Fruit fly (Drosophila melanogaster) whole organism, embryonic: ENCODE data around the gene mRpL33.
A peak's percentile ranks its signal among the peaks of the same experiment; 100 is the strongest.

Source experiments
- Adf1 ChIP-seq: fragments of 200-800 bp; sonication (Bioruptor generic); IDR thresholded peaks from 2 replicates; pipeline ENCODE4 v1.3.6; 2022; ENCODE audit warnings: missing biosample characterization, missing genetic modification characterization
- Aef1 ChIP-seq: fragments of 200-800 bp; sonication (Bioruptor generic); IDR thresholded peaks from 3 replicates; pipeline ENCODE4 v1.3.6; 2022; ENCODE audit warnings: missing biosample characterization, missing genetic modification characterization
- Atf-2 ChIP-seq: fragments of 200-800 bp; sonication (Bioruptor generic); optimal IDR thresholded peaks from 2 replicates; lab custom pipeline; 2016; ENCODE audit warnings: missing biosample characterization, missing genetic modification characterization
- CG10267 ChIP-seq: fragments of 200-800 bp; sonication (Bioruptor generic); optimal IDR thresholded peaks from 2 replicates; lab custom pipeline; 2018; ENCODE audit warnings: missing biosample characterization, mild to moderate bottlenecking, missing genetic modification characterization, moderate library complexity
- CG10366 ChIP-seq: fragments of 200-800 bp; sonication (Bioruptor generic); IDR thresholded peaks from 2 replicates; pipeline ENCODE4 v1.3.6; 2022; ENCODE audit warnings: missing biosample characterization, missing genetic modification characterization
- CG11093 ChIP-seq: fragments of 200-800 bp; sonication (Bioruptor generic); IDR thresholded peaks from 3 replicates; pipeline ENCODE4 v1.3.6; 2022; ENCODE audit warnings: missing biosample characterization, missing genetic modification characterization
- CG11247 ChIP-seq: fragments of 200-800 bp; sonication (Bioruptor generic); IDR thresholded peaks from 2 replicates; pipeline ENCODE4 v1.3.6; 2022; ENCODE audit warnings: missing biosample characterization, missing genetic modification characterization
- CG12219 ChIP-seq: fragments of 200-800 bp; sonication (Bioruptor generic); optimal IDR thresholded peaks from 3 replicates; lab custom pipeline; 2018; ENCODE audit warnings: missing biosample characterization, mild to moderate bottlenecking, missing genetic modification characterization
- CG13424 ChIP-seq: fragments of 200-800 bp; sonication (Bioruptor generic); optimal IDR thresholded peaks from 2 replicates; lab custom pipeline; 2019; ENCODE audit warnings: missing biosample characterization, mild to moderate bottlenecking, missing genetic modification characterization, moderate library complexity
- CG14050 ChIP-seq: fragments of 200-800 bp; sonication (Bioruptor generic); IDR thresholded peaks from 3 replicates; pipeline ENCODE4 v1.3.6; 2022; ENCODE audit warnings: missing biosample characterization, missing genetic modification characterization
- CG1792 ChIP-seq: fragments of 200-800 bp; sonication (Bioruptor generic); optimal IDR thresholded peaks from 2 replicates; lab custom pipeline; 2016; ENCODE audit warnings: missing biosample characterization, missing genetic modification characterization
- CG2199 ChIP-seq: fragments of 200-800 bp; sonication (Bioruptor generic); IDR thresholded peaks from 3 replicates; pipeline ENCODE4 v1.3.6; 2022; ENCODE audit warnings: missing biosample characterization, missing genetic modification characterization
- CG30020 ChIP-seq: fragments of 200-800 bp; optimal IDR thresholded peaks from 2 replicates; lab custom pipeline; 2019; ENCODE audit warnings: missing biosample characterization, mild to moderate bottlenecking, missing genetic modification characterization, moderate library complexity
- CG30403 ChIP-seq: fragments of 200-800 bp; sonication (Bioruptor generic); optimal IDR thresholded peaks from 3 replicates; lab custom pipeline; 2016; ENCODE audit warnings: missing biosample characterization, missing genetic modification characterization
- CG31365 ChIP-seq: fragments of 200-800 bp; sonication (Bioruptor generic); optimal IDR thresholded peaks from 2 replicates; lab custom pipeline; 2018; ENCODE audit warnings: missing biosample characterization, mild to moderate bottlenecking, missing genetic modification characterization
- CG3407 ChIP-seq: fragments of 200-800 bp; sonication (Bioruptor generic); optimal IDR thresholded peaks from 2 replicates; lab custom pipeline; 2018; ENCODE audit warnings: missing biosample characterization, mild to moderate bottlenecking, missing genetic modification characterization
- CG4730 ChIP-seq: fragments of 200-800 bp; sonication (Bioruptor generic); IDR thresholded peaks from 2 replicates; pipeline ENCODE4 v1.3.6; 2022; ENCODE audit warnings: missing biosample characterization, missing genetic modification characterization
- CG6791 ChIP-seq: fragments of 200-800 bp; sonication (Bioruptor generic); IDR thresholded peaks from 3 replicates; pipeline ENCODE4 v1.3.6; 2022; ENCODE audit warnings: missing biosample characterization, missing genetic modification characterization; ENCODE audit not compliant: partially characterized antibody
- CG7357 ChIP-seq: fragments of 200-800 bp; sonication (Bioruptor generic); IDR thresholded peaks from 3 replicates; pipeline ENCODE4 v1.3.6; 2022; ENCODE audit warnings: missing biosample characterization, missing genetic modification characterization
- CG7372 ChIP-seq: fragments of 200-800 bp; sonication (Bioruptor generic); IDR thresholded peaks from 2 replicates; pipeline ENCODE4 v1.3.6; 2022; ENCODE audit warnings: missing biosample characterization, missing genetic modification characterization
- CG7987 ChIP-seq: fragments of 200-800 bp; sonication (Bioruptor generic); optimal IDR thresholded peaks from 2 replicates; lab custom pipeline; 2018; ENCODE audit warnings: missing biosample characterization, mild to moderate bottlenecking, missing genetic modification characterization, moderate library complexity
- CG8281 ChIP-seq: fragments of 200-800 bp; sonication (Bioruptor generic); optimal IDR thresholded peaks from 2 replicates; lab custom pipeline; 2018; ENCODE audit warnings: missing biosample characterization, mild to moderate bottlenecking, missing genetic modification characterization, moderate library complexity
- Dfd ChIP-seq, 2 experiments: fragments of >200 bp; optimal IDR thresholded peaks; 2 replicates each; lab custom pipeline; 2017; ENCODE audit warnings: missing biosample characterization in 2 of 2, missing genetic modification characterization in 2 of 2
- E2f2 ChIP-seq: fragments of 200-800 bp; sonication (Bioruptor generic); IDR thresholded peaks from 2 replicates; pipeline ENCODE4 v1.3.6; 2022; ENCODE audit warnings: missing biosample characterization, missing genetic modification characterization
- Ets97D ChIP-seq: fragments of 200-800 bp; sonication (Bioruptor generic); optimal IDR thresholded peaks from 3 replicates; lab custom pipeline; 2016; ENCODE audit warnings: missing biosample characterization, missing genetic modification characterization
- HmgZ ChIP-seq: fragments of 200-800 bp; sonication (Bioruptor generic); optimal IDR thresholded peaks from 2 replicates; lab custom pipeline; 2018; ENCODE audit warnings: missing biosample characterization, mild to moderate bottlenecking, missing genetic modification characterization
- Jarid2 ChIP-seq: fragments of 200-800 bp; sonication (Bioruptor generic); optimal IDR thresholded peaks from 3 replicates; lab custom pipeline; 2017; ENCODE audit warnings: mild to moderate bottlenecking, missing biosample characterization, missing genetic modification reagents, missing genetic modification characterization
- Med ChIP-seq: fragments of 200-800 bp; sonication (Bioruptor generic); peaks from one replicate; lab custom pipeline; 2016; ENCODE audit warnings: missing biosample characterization, missing genetic modification characterization, mild to moderate bottlenecking, inconsistent platforms, moderate library complexity
- NC2α ChIP-seq: fragments of 200-800 bp; sonication (Bioruptor generic); optimal IDR thresholded peaks from 2 replicates; lab custom pipeline; 2016; ENCODE audit warnings: missing biosample characterization, missing genetic modification characterization
- Spps ChIP-seq: fragments of 200-800 bp; sonication (Bioruptor generic); optimal IDR thresholded peaks from 2 replicates; lab custom pipeline; 2018; ENCODE audit warnings: missing biosample characterization, mild to moderate bottlenecking, missing genetic modification characterization
- ash1 ChIP-seq: fragments of 200-800 bp; sonication (Bioruptor generic); optimal IDR thresholded peaks from 2 replicates; lab custom pipeline; 2018; ENCODE audit warnings: missing biosample characterization, mild to moderate bottlenecking, missing genetic modification characterization
- ato ChIP-seq: fragments of 200-800 bp; sonication (Bioruptor generic); IDR thresholded peaks from 2 replicates; pipeline ENCODE4 v1.3.6; 2022; ENCODE audit warnings: missing biosample characterization, missing genetic modification characterization; ENCODE audit not compliant: partially characterized antibody
- az2 ChIP-seq: fragments of 200-800 bp; sonication (Bioruptor generic); optimal IDR thresholded peaks from 3 replicates; lab custom pipeline; 2016; ENCODE audit warnings: missing biosample characterization, missing genetic modification characterization
- dan ChIP-seq: fragments of 200-800 bp; sonication (Bioruptor generic); IDR thresholded peaks from 2 replicates; pipeline ENCODE4 v1.3.6; 2022; ENCODE audit warnings: missing biosample characterization, missing genetic modification characterization
- emc ChIP-seq: fragments of 200-800 bp; sonication (Bioruptor generic); optimal IDR thresholded peaks from 2 replicates; lab custom pipeline; 2016; ENCODE audit warnings: missing biosample characterization, missing genetic modification characterization
- en ChIP-seq: fragments of 200-800 bp; sonication (Bioruptor generic); optimal IDR thresholded peaks from 2 replicates; lab custom pipeline; 2016; ENCODE audit warnings: missing biosample characterization, missing genetic modification characterization
- ewg ChIP-seq: fragments of 200-800 bp; sonication (Bioruptor generic); optimal IDR thresholded peaks from 3 replicates; lab custom pipeline; 2017; ENCODE audit warnings: mild to moderate bottlenecking, missing biosample characterization, missing genetic modification reagents, missing genetic modification characterization
- ftz-f1 ChIP-seq: fragments of 200-800 bp; sonication (Bioruptor generic); optimal IDR thresholded peaks from 2 replicates; lab custom pipeline; 2016; ENCODE audit warnings: missing biosample characterization, missing genetic modification characterization
- gce ChIP-seq: fragments of 200-800 bp; sonication (Bioruptor generic); IDR thresholded peaks from 3 replicates; pipeline ENCODE4 v1.3.6; 2022; ENCODE audit warnings: missing biosample characterization, missing genetic modification characterization
- ind ChIP-seq: fragments of 200-800 bp; sonication (Bioruptor generic); optimal IDR thresholded peaks from 3 replicates; lab custom pipeline; 2016; ENCODE audit warnings: missing biosample characterization, missing genetic modification characterization
- kay ChIP-seq: fragments of 200-800 bp; sonication (Bioruptor generic); optimal IDR thresholded peaks from 2 replicates; lab custom pipeline; 2016; ENCODE audit warnings: missing biosample characterization, missing genetic modification characterization
- lola ChIP-seq, 3 experiments: fragments of >200 bp in 2 of 3; fragments of 200-800 bp in 1 of 3; sonication (Bioruptor generic) in 1 of 3; optimal IDR thresholded peaks; 2 replicates each; lab custom pipeline; 2017 to 2019; ENCODE audit warnings: missing biosample characterization in 3 of 3, missing genetic modification characterization in 3 of 3, mild to moderate bottlenecking in 1 of 3, moderate library complexity in 1 of 3
- pfk ChIP-seq: fragments of 200-800 bp; sonication (Bioruptor generic); optimal IDR thresholded peaks from 2 replicates; lab custom pipeline; 2018; ENCODE audit warnings: missing biosample characterization, mild to moderate bottlenecking, missing genetic modification characterization, moderate library complexity
- pho ChIP-seq: fragments of 200-800 bp; sonication (Bioruptor generic); optimal IDR thresholded peaks from 2 replicates; lab custom pipeline; 2016; ENCODE audit warnings: missing biosample characterization, missing genetic modification characterization
- sens ChIP-seq: fragments of 200-800 bp; sonication (Bioruptor generic); peaks from one replicate; lab custom pipeline; 2016; ENCODE audit warnings: missing biosample characterization, missing genetic modification characterization
- sqz ChIP-seq: fragments of 200-800 bp; sonication (Bioruptor generic); optimal IDR thresholded peaks from 3 replicates; lab custom pipeline; 2018; ENCODE audit warnings: missing biosample characterization, mild to moderate bottlenecking, missing genetic modification characterization
- tgo ChIP-seq: fragments of 200-800 bp; sonication (Bioruptor generic); IDR thresholded peaks from 3 replicates; pipeline ENCODE4 v1.3.6; 2022; ENCODE audit warnings: missing biosample characterization, missing genetic modification characterization
- vfl ChIP-seq: fragments of 200-800 bp; sonication (Bioruptor generic); optimal IDR thresholded peaks from 2 replicates; lab custom pipeline; 2016; ENCODE audit warnings: missing biosample characterization, missing genetic modification characterization
- vnd ChIP-seq: fragments of 200-800 bp; sonication (Bioruptor generic); IDR thresholded peaks from 3 replicates; pipeline ENCODE4 v1.3.6; 2022; ENCODE audit warnings: missing biosample characterization, missing genetic modification characterization; ENCODE audit not compliant: partially characterized antibody
- vvl ChIP-seq: fragments of 200-800 bp; sonication (Bioruptor generic); IDR thresholded peaks from 2 replicates; pipeline ENCODE4 v1.3.6; 2022; ENCODE audit warnings: missing biosample characterization, missing genetic modification characterization
- z ChIP-seq: fragments of 200-800 bp; sonication (Bioruptor generic); IDR thresholded peaks from 3 replicates; pipeline ENCODE4 v1.3.6; 2022; ENCODE audit warnings: missing biosample characterization, missing genetic modification characterization

The mRpL33 gene

dm6 chrX:4323911-4324368 is 1.9 kb upstream of the mRpL33 start (continued):
- TF ChIP-seq vfl (GFP tag; lab: Kevin White, UChicago) = no peak
- no peak for TF ChIP-seq CG2199 (GFP tag; lab: Robert Waterston, UW)
- no peak for TF ChIP-seq lola (GFP tag; optimal IDR thresholded peaks at IDR 0.05; lab: Kevin White, UChicago)
- TF ChIP-seq Dfd (GFP tag; optimal IDR thresholded peaks at IDR 0.05; lab: Kevin White, UChicago) = no peak
- TF ChIP-seq CG7372 = peak; percentile 37; the same call in 1 of the 2 replicates
- TF ChIP-seq emc = peak; percentile 49
- no peak for TF ChIP-seq gce (GFP tag; lab: Robert Waterston, UW)
- TF ChIP-seq NC2α (GFP tag; lab: Kevin White, UChicago) = no peak
- TF ChIP-seq vvl = 0 out of 2 replicates have a peak, but pooled peaks have one; percentile 48
- peak; percentile 67 for TF ChIP-seq CG13424 (tag; lab: Kevin White, UChicago)
- peak; percentile 9 for TF ChIP-seq Atf-2 (GFP tag; lab: Kevin White, UChicago)
- no peak for TF ChIP-seq CG12219
- no peak for TF ChIP-seq kay (GFP tag; lab: Kevin White, UChicago)
- TF ChIP-seq ftz-f1 (GFP tag; lab: Kevin White, UChicago) = no peak
- TF ChIP-seq Ets97D (GFP tag; lab: Kevin White, UChicago) = peak; percentile 13
- TF ChIP-seq E2f2 (GFP tag; lab: Robert Waterston, UW) = peak; percentile 35; the same call in 1 of the 2 replicates
- 0 out of 3 replicates have a peak, but pooled peaks have one; percentile 25 for TF ChIP-seq CG7357 (GFP tag; lab: Robert Waterston, UW)
- peak; percentile 64; the same call in 2 of the 3 replicates for TF ChIP-seq tgo (GFP tag; lab: Robert Waterston, UW)
- peak; percentile 50; the same call in 1 of the 3 replicates for TF ChIP-seq CG11093 (GFP tag; lab: Robert Waterston, UW)
- TF ChIP-seq CG6791 = no peak
- no peak for TF ChIP-seq CG30020 (tag; lab: Kevin White, UChicago)
- TF ChIP-seq Aef1 (GFP tag; lab: Robert Waterston, UW) = peak; percentile 66
- peak; percentile 12 for TF ChIP-seq ewg (GFP tag; lab: Kevin White, UChicago)
- peak; percentile 13 for TF ChIP-seq sqz
- peak; percentile 28 for TF ChIP-seq CG1792
- peak; percentile 47; the same call in 1 of the 3 replicates for TF ChIP-seq CG14050 (GFP tag; lab: Robert Waterston, UW)
- peak; percentile 53 for TF ChIP-seq az2 (GFP tag; lab: Kevin White, UChicago)
- peak; percentile 95 for TF ChIP-seq Adf1 (GFP tag; lab: Robert Waterston, UW)
- TF ChIP-seq ind (GFP tag; lab: Kevin White, UChicago) = peak; percentile 60
- no peak for TF ChIP-seq en
- TF ChIP-seq z = no peak
- no peak for TF ChIP-seq Spps (tag; lab: Kevin White, UChicago)
- TF ChIP-seq CG10366 (GFP tag; lab: Robert Waterston, UW) = no peak; the same call in 1 of the 2 replicates
- TF ChIP-seq CG3407 (GFP tag; lab: Kevin White, UChicago) = peak; percentile 2
- peak; percentile 16 for TF ChIP-seq Jarid2 (GFP tag; lab: Kevin White, UChicago)
- peak; percentile 4 for TF ChIP-seq HmgZ (tag; lab: Kevin White, UChicago)
- no peak for TF ChIP-seq dan (GFP tag; lab: Robert Waterston, UW)
- no peak for TF ChIP-seq ato (GFP tag; lab: Robert Waterston, UW)
- peak; percentile 80 for TF ChIP-seq CG30403 (GFP tag; lab: Kevin White, UChicago)
- no peak for TF ChIP-seq ash1
- TF ChIP-seq pfk = no peak
- TF ChIP-seq CG4730 (GFP tag; lab: Robert Waterston, UW) = no peak
- TF ChIP-seq vnd = no peak
- TF ChIP-seq Med (GFP tag; lab: Kevin White, UChicago) = peak; percentile 90
- TF ChIP-seq CG31365 (tag; lab: Kevin White, UChicago) = no peak
- TF ChIP-seq sens (GFP tag; lab: Kevin White, UChicago) = peak; percentile 68
- TF ChIP-seq CG11247 (GFP tag; lab: Robert Waterston, UW) = 0 out of 2 replicates have a peak, but pooled peaks have one; percentile 30
- peak; percentile 38 for TF ChIP-seq CG8281 (tag; lab: Kevin White, UChicago)
- TF ChIP-seq pho = peak; percentile 43
- no peak for TF ChIP-seq CG7987 (GFP tag; lab: Kevin White, UChicago)
- TF ChIP-seq CG10267 (tag; lab: Kevin White, UChicago) = peak; percentile 27
